Worm (Caenorhabditis elegans) whole organism, L3 larva: ENCODE measurements around the gene srz-61.

Experiments
- ceh-28 ChIP-seq: fragments of 150-350 bp; optimal IDR thresholded peaks from 2 replicates; lab custom pipeline; 2014; ENCODE audit warnings: missing biosample characterization, missing genetic modification reagents, missing genetic modification characterization
- ceh-82 ChIP-seq: fragments of 150-350 bp; optimal IDR thresholded peaks from 2 replicates; lab custom pipeline; 2014; ENCODE audit warnings: missing biosample characterization, missing genetic modification characterization
- ceh-9 ChIP-seq: sonication (generic microtip); optimal IDR thresholded peaks from 2 replicates; lab custom pipeline; 2018; ENCODE audit warnings: missing biosample characterization, missing genetic modification characterization
- egl-27 ChIP-seq: sonication (generic microtip); optimal IDR thresholded peaks from 4 replicates; lab custom pipeline; 2017; ENCODE audit warnings: missing biosample characterization, missing genetic modification reagents, missing genetic modification characterization
- egl-5 ChIP-seq: fragments of 150-350 bp; optimal IDR thresholded peaks from 2 replicates; lab custom pipeline; 2017; ENCODE audit warnings: missing biosample characterization, missing genetic modification reagents, missing genetic modification characterization, inconsistent platforms
- elt-1 ChIP-seq: fragments of 150-350 bp; optimal IDR thresholded peaks from 2 replicates; lab custom pipeline; 2014; ENCODE audit warnings: missing biosample characterization, missing genetic modification characterization
- elt-2 ChIP-seq: sonication (generic microtip); optimal IDR thresholded peaks from 2 replicates; lab custom pipeline; 2016; ENCODE audit warnings: missing genetic modification reagents, mild to moderate bottlenecking, missing genetic modification characterization, missing compliant biosample characterization
- fkh-10 ChIP-seq: sonication (generic microtip); optimal IDR thresholded peaks from 2 replicates; lab custom pipeline; 2017; ENCODE audit warnings: missing biosample characterization, missing genetic modification reagents, missing genetic modification characterization
- hmg-11 ChIP-seq: sonication (generic microtip); optimal IDR thresholded peaks from 2 replicates; lab custom pipeline; 2016; ENCODE audit warnings: missing genetic modification characterization, missing compliant biosample characterization
- jun-1 ChIP-seq: fragments of 150-350 bp; optimal IDR thresholded peaks from 2 replicates; lab custom pipeline; 2014; ENCODE audit warnings: missing biosample characterization, missing genetic modification reagents, missing genetic modification characterization
- lin-15B ChIP-seq: fragments of 150-350 bp; optimal IDR thresholded peaks from 2 replicates; lab custom pipeline; 2014; ENCODE audit warnings: missing biosample characterization, missing genetic modification characterization
- lin-39 ChIP-seq: fragments of 150-350 bp; optimal IDR thresholded peaks from 2 replicates; lab custom pipeline; 2018; ENCODE audit warnings: missing biosample characterization, missing genetic modification reagents, missing genetic modification characterization
- lsy-12 ChIP-seq: sonication (generic microtip); optimal IDR thresholded peaks from 2 replicates; lab custom pipeline; 2016; ENCODE audit warnings: mild to moderate bottlenecking, missing genetic modification characterization, missing compliant biosample characterization
- mdl-1 ChIP-seq: fragments of 150-350 bp; optimal IDR thresholded peaks from 2 replicates; lab custom pipeline; 2014; ENCODE audit warnings: missing biosample characterization, missing genetic modification characterization
- mml-1 ChIP-seq: fragments of 150-350 bp; sonication (generic microtip); optimal IDR thresholded peaks from 3 replicates; lab custom pipeline; 2014; ENCODE audit warnings: missing biosample characterization, missing genetic modification characterization
- nfya-1 ChIP-seq: sonication (generic microtip); optimal IDR thresholded peaks from 2 replicates; lab custom pipeline; 2017; ENCODE audit warnings: missing genetic modification characterization, mild to moderate bottlenecking, missing compliant biosample characterization, antibody characterized with exemption, moderate library complexity; ENCODE audit not compliant: insufficient read depth
- nhr-11 ChIP-seq: fragments of 150-350 bp; optimal IDR thresholded peaks from 2 replicates; lab custom pipeline; 2014; ENCODE audit warnings: missing biosample characterization, missing genetic modification characterization
- nhr-12 ChIP-seq: fragments of 150-350 bp; optimal IDR thresholded peaks from 2 replicates; lab custom pipeline; 2014; ENCODE audit warnings: missing biosample characterization, missing genetic modification characterization
- nhr-237 ChIP-seq: fragments of 150-350 bp; optimal IDR thresholded peaks from 2 replicates; lab custom pipeline; 2014; ENCODE audit warnings: missing biosample characterization, missing genetic modification characterization
- nhr-25 ChIP-seq: sonication (generic microtip); optimal IDR thresholded peaks from 2 replicates; lab custom pipeline; 2017; ENCODE audit warnings: missing biosample characterization, missing genetic modification characterization
- nhr-43 ChIP-seq: sonication (generic microtip); optimal IDR thresholded peaks from 2 replicates; lab custom pipeline; 2016; ENCODE audit warnings: mild to moderate bottlenecking, missing genetic modification characterization, missing compliant biosample characterization; ENCODE audit not compliant: poor library complexity, severe bottlenecking
- nhr-76 ChIP-seq: fragments of 150-350 bp; sonication (generic microtip); optimal IDR thresholded peaks from 5 replicates; lab custom pipeline; 2014; ENCODE audit warnings: missing biosample characterization, missing genetic modification characterization
- skn-1 ChIP-seq: fragments of 150-350 bp; optimal IDR thresholded peaks from 2 replicates; lab custom pipeline; 2014; ENCODE audit warnings: missing biosample characterization, missing genetic modification characterization
- unc-39 ChIP-seq: sonication (generic microtip); optimal IDR thresholded peaks from 4 replicates; lab custom pipeline; 2017; ENCODE audit warnings: missing biosample characterization, missing genetic modification characterization
- unc-62 ChIP-seq: fragments of 150-350 bp; sonication (generic microtip); optimal IDR thresholded peaks from 4 replicates; lab custom pipeline; 2014; ENCODE audit warnings: missing biosample characterization, missing genetic modification reagents, missing genetic modification characterization
- zag-1 ChIP-seq: fragments of 150-350 bp; optimal IDR thresholded peaks from 2 replicates; lab custom pipeline; 2014; ENCODE audit warnings: missing biosample characterization, missing genetic modification characterization

srz-61 gene

DNA sequence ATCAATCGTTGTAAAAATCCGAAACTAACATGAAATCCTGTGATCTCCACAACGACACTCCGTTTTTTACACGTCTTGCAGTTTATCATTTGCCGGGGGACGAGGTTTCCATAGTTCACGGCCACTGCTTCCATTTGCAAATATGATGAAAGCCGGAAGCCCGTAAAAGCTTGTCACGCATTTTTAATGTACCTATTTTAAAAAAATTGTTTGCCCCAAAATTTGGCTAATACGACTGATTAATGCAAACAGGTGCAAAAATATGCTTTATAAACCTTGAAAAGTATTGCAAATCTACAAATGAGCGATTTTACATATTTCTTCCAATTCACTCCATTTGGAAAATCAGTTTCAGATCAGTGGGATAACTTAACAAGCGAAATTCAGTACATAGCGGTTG is at the start of gene srz-61:
TSS of gene srz-61 (plus strand) at position 301 of the 400 bp plus-strand sequence.
- TF ChIP-seq egl-27 (tag; lab: Kevin White, UChicago), result no peak
- TF ChIP-seq lin-39 (tag; lab: Kevin White, UChicago), result no peak
- TF ChIP-seq nfya-1 (tag; lab: Kevin White, UChicago), result no peak
- TF ChIP-seq nhr-12 (tag; lab: Kevin White, UChicago), result no peak
- TF ChIP-seq fkh-10 (GFP tag; lab: Kevin White, UChicago), result no peak
- TF ChIP-seq nhr-76 (tag; lab: Kevin White, UChicago), result no peak
- no peak for TF ChIP-seq elt-1
- no peak for TF ChIP-seq ceh-82 (tag; lab: Kevin White, UChicago)
- no peak for TF ChIP-seq zag-1 (tag; lab: Kevin White, UChicago)
- no peak for TF ChIP-seq skn-1 (tag; lab: Kevin White, UChicago)
- no peak for TF ChIP-seq elt-2 (tag; lab: Kevin White, UChicago)
- TF ChIP-seq lsy-12, result no peak

DNA sequence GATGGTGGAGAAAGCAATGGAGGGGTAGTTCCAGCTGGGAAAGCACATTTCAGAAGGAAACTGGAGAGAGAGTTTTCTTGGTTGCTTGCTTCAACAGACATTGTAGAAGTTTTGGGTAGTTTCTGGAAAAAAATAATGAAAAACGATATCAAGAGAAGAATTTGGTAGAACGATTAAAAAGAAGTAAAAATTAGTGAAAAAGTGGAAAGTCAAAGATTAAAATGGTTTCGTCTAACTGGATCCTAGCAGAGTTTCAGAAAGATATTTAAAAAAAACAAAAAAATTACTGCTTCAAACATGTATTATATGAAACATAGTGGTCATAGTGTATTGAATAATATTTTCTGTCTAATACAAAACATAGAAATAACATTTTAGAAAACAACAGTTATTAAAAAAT is 43.7 kb upstream of the srz-61 start, which contains the start of gene F38C2.7:
TSS of gene F38C2.7 (minus strand) at position 101 of the 400 bp plus-strand sequence.
- TF ChIP-seq mdl-1 (tag; lab: Kevin White, UChicago), result no peak
- no peak for TF ChIP-seq ceh-9 (tag; lab: Kevin White, UChicago)
- no peak for TF ChIP-seq nhr-76 (tag; lab: Kevin White, UChicago)

DNA sequence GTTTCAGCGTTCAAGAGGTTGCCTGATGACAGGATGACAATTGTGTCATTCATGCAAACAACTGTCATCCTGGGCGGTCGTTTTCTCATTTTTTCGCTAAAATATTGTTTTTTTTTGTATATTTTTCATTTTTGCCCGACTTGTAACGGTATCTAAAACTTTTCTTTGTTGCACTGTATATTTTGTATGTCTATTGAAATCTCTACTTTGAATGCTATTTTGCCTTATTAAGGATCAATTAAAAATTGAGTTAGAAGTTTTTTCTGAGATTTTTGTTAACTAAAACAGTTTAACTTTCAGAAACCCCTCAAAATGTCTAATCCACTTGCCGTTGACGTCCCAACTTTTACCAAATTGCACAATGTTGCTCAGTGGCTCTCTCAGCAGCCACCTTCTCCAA is 43.1 kb upstream of the srz-61 start, which contains the start of gene ccch-2:
TSS of gene ccch-2 (plus strand) at position 301 of the 400 bp plus-strand sequence.
- TF ChIP-seq zag-1 (tag; lab: Kevin White, UChicago), result no peak
- no peak for TF ChIP-seq hmg-11
- TF ChIP-seq nhr-25 (tag; lab: Kevin White, UChicago), result no peak
- TF ChIP-seq unc-39, result no peak
- no peak for TF ChIP-seq mml-1 (tag; lab: Kevin White, UChicago)
- no peak for TF ChIP-seq ceh-9 (tag; lab: Kevin White, UChicago)
- TF ChIP-seq unc-62, result no peak
- TF ChIP-seq nhr-12 (tag; lab: Kevin White, UChicago), result no peak
- no peak for TF ChIP-seq ceh-28 (tag; lab: Kevin White, UChicago)
- TF ChIP-seq lin-15B (tag; lab: Kevin White, UChicago), result no peak

DNA sequence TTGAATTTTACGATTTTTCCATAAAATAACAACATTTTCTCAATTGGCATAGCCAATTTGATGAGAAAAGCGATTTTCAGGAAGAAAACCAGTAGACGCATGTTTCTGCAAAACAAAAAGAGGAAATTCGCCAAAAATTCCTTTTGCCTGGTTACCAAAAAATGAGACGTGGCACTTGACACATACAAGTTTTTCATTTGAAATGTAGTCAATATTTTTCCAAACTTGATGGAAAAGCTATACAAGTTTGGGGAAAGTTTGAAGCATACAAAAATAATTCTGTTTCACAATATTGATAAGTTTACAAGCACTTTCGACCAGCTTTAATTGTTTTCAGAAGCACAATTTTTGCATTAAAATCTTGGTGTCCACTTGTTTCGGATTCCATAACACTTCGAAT is 40.4 kb upstream of the srz-61 start, which contains the start of gene clec-191:
TSS of gene clec-191 (minus strand) at position 101 of the 400 bp plus-strand sequence.
- TF ChIP-seq nfya-1 (tag; lab: Kevin White, UChicago) (no peak), nhr-11 (no peak)

DNA sequence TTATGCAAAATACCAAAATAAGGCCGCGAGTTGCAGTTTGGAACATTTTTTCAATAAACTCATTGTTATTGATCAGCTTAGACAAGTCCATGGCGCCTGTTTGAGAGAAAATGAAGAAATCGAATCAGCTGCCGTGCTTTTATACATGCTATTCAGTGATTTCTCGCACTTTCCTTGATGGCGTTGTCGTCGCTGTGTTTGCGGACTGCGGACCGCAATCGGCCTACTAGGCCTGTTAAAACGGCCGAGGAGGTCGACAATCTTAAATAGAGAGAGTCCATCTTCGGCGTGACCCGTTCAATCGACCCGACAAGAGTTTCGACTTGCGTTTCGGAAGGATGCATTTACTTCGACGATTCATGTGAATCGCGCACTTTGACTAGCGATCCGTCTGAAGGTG is 30.2 kb upstream of the srz-61 start, which contains the start of gene srz-75:
TSS of gene srz-75 (minus strand) at position 101 of the 400 bp plus-strand sequence.
- no peak for TF ChIP-seq nhr-43 (tag; lab: Kevin White, UChicago)

DNA sequence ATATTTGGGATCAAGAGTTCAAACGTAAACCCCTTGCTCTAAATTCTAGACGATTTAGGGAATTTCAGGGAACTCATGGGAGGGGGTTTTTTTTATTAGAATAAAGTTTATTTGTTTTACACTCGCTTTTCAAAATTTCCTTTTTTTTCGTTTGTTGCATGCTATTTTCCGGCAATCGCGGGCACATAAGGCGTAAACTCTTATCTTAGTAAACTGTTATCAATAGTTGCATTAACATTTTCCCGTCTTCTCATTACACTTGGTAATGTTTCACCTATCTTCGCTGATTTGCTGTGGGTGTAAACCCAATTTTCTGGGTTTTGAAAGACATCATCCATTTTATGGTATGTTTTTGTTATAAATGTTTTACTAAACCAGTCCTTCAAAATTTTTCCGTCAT is 27.1 kb upstream of the srz-61 start:
- TF ChIP-seq elt-2 (tag; lab: Kevin White, UChicago) (peak; percentile 68), ceh-9 (tag; lab: Kevin White, UChicago) (no peak)

DNA sequence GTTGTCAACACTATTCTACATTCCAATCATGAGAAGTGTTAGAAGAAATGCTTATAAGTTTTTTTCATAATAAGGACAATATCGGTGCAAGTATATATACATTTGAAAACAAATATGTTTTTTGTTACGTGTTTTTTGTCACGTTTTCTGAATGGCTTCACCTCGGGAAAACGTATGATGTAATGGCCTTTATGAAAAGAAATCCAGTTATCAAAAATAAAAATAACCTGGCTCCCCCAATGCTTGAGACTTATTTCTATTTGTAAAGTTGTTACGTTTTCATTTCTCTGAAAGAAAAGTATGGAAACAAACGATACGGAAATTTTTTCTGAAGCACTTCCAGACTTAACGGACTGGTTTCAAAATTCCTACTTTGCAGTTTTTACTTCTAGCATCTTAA is 22.1 kb upstream of the srz-61 start, which contains the start of gene srz-72:
TSS of gene srz-72 (plus strand) at position 301 of the 400 bp plus-strand sequence.
- TF ChIP-seq nhr-237 (tag; lab: Kevin White, UChicago), result no peak

DNA sequence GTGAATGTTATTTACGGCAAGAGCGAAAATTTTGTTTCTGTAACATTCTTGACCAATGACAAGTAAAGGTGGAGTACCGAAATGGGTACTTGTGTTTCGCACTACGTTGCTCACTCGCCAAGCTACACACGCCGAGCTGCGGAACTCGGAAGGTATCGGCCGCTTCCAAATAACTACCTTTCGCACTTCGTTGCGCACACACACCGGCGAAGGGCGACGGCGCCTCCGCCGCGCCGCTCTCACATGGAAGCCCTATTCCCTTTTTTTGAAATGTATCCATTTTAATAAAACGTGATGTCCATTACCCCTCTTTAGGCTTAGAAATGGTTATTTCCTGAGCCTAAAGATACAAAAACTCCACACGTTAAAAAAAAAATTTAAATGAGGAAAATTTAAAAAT is 14.0 kb upstream of the srz-61 start:
- TF ChIP-seq unc-62, result no peak
- TF ChIP-seq jun-1 (tag; lab: Kevin White, UChicago), result no peak
- no peak for TF ChIP-seq lsy-12
- no peak for TF ChIP-seq egl-5 (tag; lab: Kevin White, UChicago)
- TF ChIP-seq, all 47 proteins: peak for 0
